Worm (Caenorhabditis elegans): Measurements from ENCODE around the gene rheb-1.

- TF ChIP-seq ama-1 (optimal IDR thresholded peaks at IDR 0.05) (no peak), ama-1 (GFP tag; optimal IDR thresholded peaks at IDR 0.05) (no peak), lin-54 (GFP tag; optimal IDR thresholded peaks at IDR 0.05) (no peak), athp-1 (tag; optimal IDR thresholded peaks at IDR 0.05) (no peak), ztf-28 (GFP tag; IDR thresholded peaks at IDR 0.05) (no peak)
These were observed 42.5 kb downstream of the rheb-1 start, which contains the start of gene T26G10.3 for ce11 chrIII:9413340-9413739.
